Worm (Caenorhabditis elegans) whole organism, L1 larva: ENCODE results near the gene rpl-23.

Experiments
- ceh-8 ChIP-seq: fragments of 200-800 bp; sonication (Bioruptor generic); optimal IDR thresholded peaks from 2 replicates; lab custom pipeline; 2018; ENCODE audit warnings: mild to moderate bottlenecking, missing genetic modification characterization, moderate library complexity, missing compliant biosample characterization
- lin-39 ChIP-seq: fragments of 150-350 bp; optimal IDR thresholded peaks from 2 replicates; lab custom pipeline; 2014; ENCODE audit warnings: missing biosample characterization, missing genetic modification reagents, missing genetic modification characterization
- mef-2 ChIP-seq: fragments of 150-350 bp; optimal IDR thresholded peaks from 2 replicates; lab custom pipeline; 2014; ENCODE audit warnings: missing biosample characterization, missing genetic modification characterization
- nhr-19 ChIP-seq: fragments of 200-800 bp; sonication (Bioruptor generic); conservative IDR thresholded peaks from 2 replicates; pipeline ENCODE4 v1.3.6; 2022; ENCODE audit warnings: missing genetic modification characterization, missing compliant biosample characterization
- nhr-76 ChIP-seq: sonication (generic microtip); optimal IDR thresholded peaks from 2 replicates; lab custom pipeline; 2017; ENCODE audit warnings: missing biosample characterization, missing genetic modification characterization
- skn-1 ChIP-seq: fragments of 150-350 bp; optimal IDR thresholded peaks from 2 replicates; lab custom pipeline; 2014; ENCODE audit warnings: missing biosample characterization, missing genetic modification characterization
- snu-23 ChIP-seq: sonication (generic microtip); optimal IDR thresholded peaks from 2 replicates; lab custom pipeline; 2016; ENCODE audit warnings: missing genetic modification characterization, missing compliant biosample characterization

- TF ChIP-seq ceh-8 (GFP tag; lab: Kevin White, UChicago) (no peak), lin-39 (tag; lab: Kevin White, UChicago) (no peak), snu-23 (GFP tag; lab: Kevin White, UChicago) (no peak), nhr-19 (no peak), skn-1 (no peak), mef-2 (no peak), nhr-76 (tag; lab: Kevin White, UChicago) (no peak)
Observed at ce11 chrIII:5727827-5728226, 21.9 kb upstream of the rpl-23 start, which contains the start of gene egg-1.
